Worm (Caenorhabditis elegans) whole organism, L4/young adult: ENCODE measurements around the gene Y62E10A.24.

Experiments
- W03F9.2 ChIP-seq: fragments of 150-350 bp; optimal IDR thresholded peaks from 2 replicates; lab custom pipeline; 2014; ENCODE audit warnings: missing biosample characterization, missing genetic modification characterization
- dao-5 ChIP-seq: sonication (generic microtip); optimal IDR thresholded peaks from 2 replicates; lab custom pipeline; 2016; ENCODE audit warnings: missing genotype, missing genetic modification characterization, moderate library complexity, missing compliant biosample characterization
- him-1 ChIP-seq: sonication (generic microtip); optimal IDR thresholded peaks from 2 replicates; lab custom pipeline; 2016; ENCODE audit warnings: missing genotype, missing genetic modification reagents, missing genetic modification characterization, missing compliant biosample characterization

Gene Y62E10A.24

DNA sequence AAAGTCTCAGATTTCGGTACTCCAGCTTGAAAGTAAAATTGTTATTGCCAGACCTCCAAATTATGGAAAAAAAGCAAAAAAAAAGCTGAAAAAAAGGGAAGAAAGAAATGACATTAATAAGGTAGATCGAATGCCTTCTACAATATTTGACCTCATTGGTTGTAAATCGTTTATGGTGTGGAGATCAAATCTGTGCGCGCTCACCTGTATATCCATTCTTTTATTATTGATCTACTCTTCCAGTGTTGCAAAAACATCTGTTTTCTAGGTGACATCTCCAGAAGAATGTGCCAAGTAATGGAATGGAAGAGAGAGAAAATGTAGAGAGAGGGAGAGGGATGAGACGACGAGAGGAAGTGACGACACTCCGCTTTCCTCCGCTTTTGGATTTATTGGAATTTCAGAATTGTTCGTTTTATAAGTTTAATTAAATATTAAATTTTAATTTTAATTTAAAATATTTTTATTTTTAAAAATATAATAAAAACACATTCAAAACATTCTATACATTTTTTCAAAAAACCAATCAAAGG, 45.3 kb downstream of the Y62E10A.24 start, which contains the start of the genes pik-1 and aptf-2:
Gene pik-1, plus strand, starts transcription at position 303 of the 533 bp plus-strand sequence.
Gene aptf-2, minus strand, starts transcription at position 313 of the 533 bp plus-strand sequence.
- TF ChIP-seq him-1 (tag; lab: Kevin White, UChicago) (no peak), W03F9.2 (no peak), dao-5 (tag; lab: Kevin White, UChicago) (no peak)
